Fruit fly (Drosophila melanogaster) whole organism, pupa: ENCODE results near the gene CG5181.

ENCODE experiments used
- CG10348 ChIP-seq: fragments of 200-800 bp; sonication (Bioruptor generic); IDR thresholded peaks from 2 replicates; pipeline ENCODE4 v1.3.6; 2022; ENCODE audit warnings: missing biosample characterization, missing genetic modification characterization
- CG12605 ChIP-seq: fragments of 200-800 bp; sonication (Bioruptor generic); IDR thresholded peaks from 2 replicates; pipeline ENCODE4 v1.3.6; 2022; ENCODE audit warnings: missing biosample characterization, missing genetic modification characterization
- CG13204 ChIP-seq: fragments of 200-800 bp; sonication (Bioruptor generic); optimal IDR thresholded peaks from 2 replicates; lab custom pipeline; 2018; ENCODE audit warnings: missing biosample characterization, mild to moderate bottlenecking, missing genetic modification characterization, moderate library complexity
- CG14655 ChIP-seq: fragments of 200-800 bp; sonication (Bioruptor generic); optimal IDR thresholded peaks from 3 replicates; lab custom pipeline; 2017; ENCODE audit warnings: mild to moderate bottlenecking, missing biosample characterization, missing genetic modification reagents, missing genetic modification characterization
- CG15710 ChIP-seq: fragments of 200-800 bp; sonication (Bioruptor generic); optimal IDR thresholded peaks from 2 replicates; lab custom pipeline; 2018; ENCODE audit warnings: missing biosample characterization, mild to moderate bottlenecking, missing genetic modification characterization, moderate library complexity
- CG17806 ChIP-seq: fragments of 200-800 bp; sonication (Bioruptor generic); optimal IDR thresholded peaks from 2 replicates; lab custom pipeline; 2018; ENCODE audit warnings: missing biosample characterization, mild to moderate bottlenecking, missing genetic modification characterization, moderate library complexity
- CG32121 ChIP-seq: fragments of 200-800 bp; sonication (Bioruptor generic); IDR thresholded peaks from 2 replicates; pipeline ENCODE4 v1.3.6; 2022; ENCODE audit warnings: missing biosample characterization, missing genetic modification characterization
- CG34367 ChIP-seq: fragments of 200-800 bp; sonication (Bioruptor generic); optimal IDR thresholded peaks from 2 replicates; lab custom pipeline; 2018; ENCODE audit warnings: missing biosample characterization, mild to moderate bottlenecking, missing genetic modification characterization
- CG4496 ChIP-seq: fragments of 200-800 bp; sonication (Bioruptor generic); IDR thresholded peaks from 3 replicates; pipeline ENCODE4 v1.3.6; 2022; ENCODE audit warnings: missing biosample characterization, missing genetic modification characterization
- CG8159 ChIP-seq: fragments of 200-800 bp; sonication (Bioruptor generic); optimal IDR thresholded peaks from 3 replicates; lab custom pipeline; 2018; ENCODE audit warnings: missing biosample characterization, mild to moderate bottlenecking, missing genetic modification characterization, moderate library complexity
- CG8301 ChIP-seq: fragments of 200-800 bp; sonication (Bioruptor generic); optimal IDR thresholded peaks from 2 replicates; lab custom pipeline; 2018; ENCODE audit warnings: missing biosample characterization, mild to moderate bottlenecking, missing genetic modification characterization
- CG9948 ChIP-seq: fragments of 200-800 bp; sonication (Bioruptor generic); optimal IDR thresholded peaks from 2 replicates; lab custom pipeline; 2018; ENCODE audit warnings: missing biosample characterization, mild to moderate bottlenecking, missing genetic modification characterization, moderate library complexity
- D1 ChIP-seq: fragments of 200-800 bp; sonication (Bioruptor generic); optimal IDR thresholded peaks from 2 replicates; lab custom pipeline; 2018; ENCODE audit warnings: missing biosample characterization, mild to moderate bottlenecking, missing genetic modification characterization, moderate library complexity
- EcR ChIP-seq: fragments of 200-800 bp; sonication (Bioruptor generic); optimal IDR thresholded peaks from 3 replicates; lab custom pipeline; 2019; ENCODE audit warnings: missing biosample characterization, missing genetic modification characterization, mild to moderate bottlenecking, moderate library complexity, missing genetic modification reagents
- Ets98B ChIP-seq: fragments of 200-800 bp; sonication (Bioruptor generic); IDR thresholded peaks from 2 replicates; pipeline ENCODE4 v1.3.6; 2022; ENCODE audit warnings: missing biosample characterization, missing genetic modification characterization
- Pif1A ChIP-seq: fragments of 200-800 bp; sonication (Bioruptor generic); optimal IDR thresholded peaks from 3 replicates; lab custom pipeline; 2016; ENCODE audit warnings: missing biosample characterization, missing genetic modification characterization
- Pif1B ChIP-seq: fragments of 200-800 bp; sonication (Bioruptor generic); optimal IDR thresholded peaks from 3 replicates; lab custom pipeline; 2016; ENCODE audit warnings: missing biosample characterization, missing genetic modification characterization
- Snoo ChIP-seq: fragments of 200-800 bp; sonication (Bioruptor generic); optimal IDR thresholded peaks from 3 replicates; lab custom pipeline; 2017; ENCODE audit warnings: missing biosample characterization, mild to moderate bottlenecking, missing genetic modification characterization, inconsistent platforms
- fd96Ca ChIP-seq: fragments of 200-800 bp; sonication (Bioruptor generic); IDR thresholded peaks from 3 replicates; pipeline ENCODE4 v1.3.6; 2022; ENCODE audit warnings: missing biosample characterization, missing genetic modification characterization
- gl ChIP-seq: fragments of 200-800 bp; sonication (Bioruptor generic); optimal IDR thresholded peaks from 2 replicates; lab custom pipeline; 2018; ENCODE audit warnings: missing biosample characterization, mild to moderate bottlenecking, missing genetic modification characterization
- rn ChIP-seq: fragments of 200-800 bp; sonication (Bioruptor generic); IDR thresholded peaks from 2 replicates; pipeline ENCODE4 v1.3.6; 2022; ENCODE audit warnings: missing biosample characterization, missing genetic modification characterization

CG5181 gene

dm6 chr2L:7397746-7398145, 11.9 kb downstream of the CG5181 start:
- TF ChIP-seq D1 (tag; lab: Kevin White, UChicago) (no peak), Snoo (tag; lab: Kevin White, UChicago) (no peak), CG8159 (no peak), CG17806 (tag; lab: Kevin White, UChicago) (no peak), CG15710 (tag; lab: Kevin White, UChicago) (no peak), fd96Ca (GFP tag; lab: Robert Waterston, UW) (no peak), CG8301 (no peak), Pif1B (GFP tag; lab: Kevin White, UChicago) (no peak), CG12605 (no peak), CG32121 (no peak), CG13204 (no peak), CG34367 (tag; lab: Kevin White, UChicago) (no peak), CG14655 (GFP tag; lab: Kevin White, UChicago) (no peak), CG10348 (no peak), CG9948 (tag; lab: Kevin White, UChicago) (no peak)

dm6 chr2L:7396962-7397361, 12.6 kb downstream of the CG5181 start:
- peak; percentile 53 for TF ChIP-seq CG34367 (tag; lab: Kevin White, UChicago)
- TF ChIP-seq CG32121 = peak; percentile 78
- TF ChIP-seq D1 (tag; lab: Kevin White, UChicago) = no peak
- peak; percentile 79 for TF ChIP-seq CG17806 (tag; lab: Kevin White, UChicago)
- no peak for TF ChIP-seq EcR (GFP tag; lab: Kevin White, UChicago)
- TF ChIP-seq CG9948 (tag; lab: Kevin White, UChicago) = peak; percentile 68
- TF ChIP-seq CG4496 (GFP tag; lab: Robert Waterston, UW) = peak; percentile 90
- peak; percentile 79 for TF ChIP-seq Pif1A (GFP tag; lab: Kevin White, UChicago)
- TF ChIP-seq CG13204 = no peak
- peak; percentile 64 for TF ChIP-seq Snoo (tag; lab: Kevin White, UChicago)
- TF ChIP-seq gl (tag; lab: Kevin White, UChicago) = peak; percentile 65
- peak; percentile 48 for TF ChIP-seq Pif1B (GFP tag; lab: Kevin White, UChicago)
- peak; percentile 35; the same call in 1 of the 2 replicates for TF ChIP-seq rn (GFP tag; lab: Robert Waterston, UW)
- peak; percentile 69 for TF ChIP-seq CG8301
- no peak; the same call in none of the 3 replicates for TF ChIP-seq fd96Ca (GFP tag; lab: Robert Waterston, UW)
- TF ChIP-seq CG10348 = no peak
- peak; percentile 39; the same call in 1 of the 2 replicates for TF ChIP-seq CG12605
- TF ChIP-seq CG8159 = peak; percentile 86
- TF ChIP-seq CG15710 (tag; lab: Kevin White, UChicago) = peak; percentile 76
- peak; percentile 83 for TF ChIP-seq Ets98B (GFP tag; lab: Robert Waterston, UW)
- peak; percentile 71 for TF ChIP-seq CG14655 (GFP tag; lab: Kevin White, UChicago)
- TF ChIP-seq, all 21 proteins: peak for 16

- no peak for TF ChIP-seq D1 (tag; lab: Kevin White, UChicago)
- no peak for TF ChIP-seq CG10348
- TF ChIP-seq CG9948 (tag; lab: Kevin White, UChicago) = peak; percentile 10
- TF ChIP-seq Snoo (tag; lab: Kevin White, UChicago) = peak; percentile 37
- TF ChIP-seq Pif1A (GFP tag; lab: Kevin White, UChicago) = no peak
- TF ChIP-seq Pif1B (GFP tag; lab: Kevin White, UChicago) = no peak
- TF ChIP-seq CG12605 = no peak
- TF ChIP-seq CG17806 (tag; lab: Kevin White, UChicago) = peak; percentile 25
- TF ChIP-seq Ets98B (GFP tag; lab: Robert Waterston, UW) = 0 out of 2 replicates have a peak, but pooled peaks have one; percentile 6
- TF ChIP-seq CG4496 (GFP tag; lab: Robert Waterston, UW) = no peak
- peak; percentile 23 for TF ChIP-seq CG15710 (tag; lab: Kevin White, UChicago)
- TF ChIP-seq CG8301 = no peak
- peak; percentile 41 for TF ChIP-seq CG8159
- no peak for TF ChIP-seq CG32121
- TF ChIP-seq fd96Ca (GFP tag; lab: Robert Waterston, UW) = no peak
- no peak for TF ChIP-seq rn (GFP tag; lab: Robert Waterston, UW)
- TF ChIP-seq gl (tag; lab: Kevin White, UChicago) = no peak
These were observed 13.8 kb downstream of the CG5181 start for dm6 chr2L:7395813-7396212.

dm6 chr2L:7387813-7388558, 21.6 kb downstream of the CG5181 start, which contains the start of the genes CG5149 and gudu:
CG5149 (minus strand) TSS chr2L:7388253.
gudu (plus strand) TSS chr2L:7388508.
- TF ChIP-seq CG32121 (no peak), CG8301 (no peak), D1 (tag; lab: Kevin White, UChicago) (peak; percentile 14), CG34367 (tag; lab: Kevin White, UChicago) (no peak), CG10348 (no peak), CG15710 (tag; lab: Kevin White, UChicago) (peak; percentile 13), fd96Ca (GFP tag; lab: Robert Waterston, UW) (peak; percentile 62; the same call in 2 of the 3 replicates), CG13204 (no peak), gl (tag; lab: Kevin White, UChicago) (no peak), CG14655 (GFP tag; lab: Kevin White, UChicago) (no peak), CG9948 (tag; lab: Kevin White, UChicago) (no peak), rn (GFP tag; lab: Robert Waterston, UW) (0 out of 2 replicates have a peak, but pooled peaks have one; percentile 17), CG4496 (GFP tag; lab: Robert Waterston, UW) (peak; percentile 21; the same call in 1 of the 3 replicates), Ets98B (GFP tag; lab: Robert Waterston, UW) (peak; percentile 24; the same call in 1 of the 2 replicates), Pif1B (GFP tag; lab: Kevin White, UChicago) (no peak), CG12605 (no peak), Pif1A (GFP tag; lab: Kevin White, UChicago) (no peak), CG17806 (tag; lab: Kevin White, UChicago) (no peak), Snoo (tag; lab: Kevin White, UChicago) (peak; percentile 26), CG8159 (no peak), EcR (GFP tag; lab: Kevin White, UChicago) (peak; percentile 59)
